Fruit fly (Drosophila melanogaster): ENCODE measurements around the gene CG8852.

Gene CG8852

dm6 chr2L:3548879-3549278 is 23.9 kb downstream of the CG8852 start (continued):
- TF ChIP-seq CG9727 (GFP tag; optimal IDR thresholded peaks at IDR 0.05) (peak; percentile 57), Eip74EF (GFP tag; optimal IDR thresholded peaks at IDR 0.05) (no peak), org-1 (GFP tag; optimal IDR thresholded peaks at IDR 0.05) (peak; percentile 24), CG15696 (tag; optimal IDR thresholded peaks at IDR 0.05) (peak; percentile 87), cad (GFP tag; optimal IDR thresholded peaks at IDR 0.05) (peak; percentile 11), CG31441 (GFP tag; IDR thresholded peaks at IDR 0.05) (no peak), scrt (GFP tag; optimal IDR thresholded peaks at IDR 0.05) (no peak), sens (GFP tag) (peak; percentile 64), tx (GFP tag; optimal IDR thresholded peaks at IDR 0.05) (no peak), unc-4 (GFP tag; IDR thresholded peaks at IDR 0.05; ENCODE audit: partially characterized antibody) (no peak), hb (GFP tag; IDR thresholded peaks at IDR 0.05; ENCODE audit: partially characterized antibody) (no peak), fd102C (GFP tag; optimal IDR thresholded peaks at IDR 0.05) (peak; percentile 84), CG16815 (GFP tag; optimal IDR thresholded peaks at IDR 0.05) (no peak), stc (GFP tag; IDR thresholded peaks at IDR 0.05) (no peak), D (optimal IDR thresholded peaks at IDR 0.05) (no peak), D (GFP tag; optimal IDR thresholded peaks at IDR 0.05) (no peak), CG18262 (tag; optimal IDR thresholded peaks at IDR 0.05) (peak; percentile 8), grau (tag; optimal IDR thresholded peaks at IDR 0.05) (peak; percentile 76), tll (GFP tag; optimal IDR thresholded peaks at IDR 0.05) (peak in 1 of 2 experiments; percentile 80), Dp (GFP tag; optimal IDR thresholded peaks at IDR 0.05) (no peak), gsb-n (tag; optimal IDR thresholded peaks at IDR 0.05) (peak; percentile 28), CoRest (tag; optimal IDR thresholded peaks at IDR 0.05) (no peak), Nf-YA (GFP tag; IDR thresholded peaks at IDR 0.05) (no peak), Xrp1 (GFP tag; IDR thresholded peaks at IDR 0.05) (0 out of 2 replicates have a peak, but pooled peaks have one; percentile 15), Lhr (GFP tag; optimal IDR thresholded peaks at IDR 0.05) (no peak), CG6813 (GFP tag; optimal IDR thresholded peaks at IDR 0.05) (peak; percentile 54), CG3281 (GFP tag; optimal IDR thresholded peaks at IDR 0.05) (no peak), CG8478 (optimal IDR thresholded peaks at IDR 0.05) (no peak), Oaz (GFP tag; IDR thresholded peaks at IDR 0.05) (no peak), tup (GFP tag; optimal IDR thresholded peaks at IDR 0.05) (no peak), CG13296 (GFP tag; optimal IDR thresholded peaks at IDR 0.05) (no peak), lbe (GFP tag; optimal IDR thresholded peaks at IDR 0.05) (no peak), CG15479 (GFP tag; optimal IDR thresholded peaks at IDR 0.05) (peak; percentile 26)

dm6 chr2L:3549742-3550141 is 24.8 kb downstream of the CG8852 start:
- TF ChIP-seq H15 (GFP tag; IDR thresholded peaks at IDR 0.05) (0 out of 3 replicates have a peak, but pooled peaks have one; percentile 10), CG11456 (GFP tag; IDR thresholded peaks at IDR 0.05) (0 out of 3 replicates have a peak, but pooled peaks have one; percentile 36), prd (optimal IDR thresholded peaks at IDR 0.05) (no peak), prd (GFP tag; IDR thresholded peaks at IDR 0.05) (0 out of 3 replicates have a peak, but pooled peaks have one; percentile 22), cato (GFP tag; optimal IDR thresholded peaks at IDR 0.05; ENCODE audit: borderline replicate concordance) (no peak), zen (tag; optimal IDR thresholded peaks at IDR 0.05) (peak; percentile 83), CG12104 (GFP tag; optimal IDR thresholded peaks at IDR 0.05) (no peak), twi (tag; optimal IDR thresholded peaks at IDR 0.05) (peak; percentile 60), vnd (GFP tag; IDR thresholded peaks at IDR 0.05; ENCODE audit: partially characterized antibody) (no peak), Gsc (GFP tag; IDR thresholded peaks at IDR 0.05) (no peak), yki (optimal IDR thresholded peaks at IDR 0.05) (no peak), tll (GFP tag; optimal IDR thresholded peaks at IDR 0.05) (peak in 1 of 2 experiments; percentile 63), CG12219 (GFP tag; optimal IDR thresholded peaks at IDR 0.05) (no peak), CG17612 (GFP tag; IDR thresholded peaks at IDR 0.05) (no peak)

Data from whole organism, embryonic.